Fruit fly (Drosophila melanogaster) whole organism, prepupa: Measurements from ENCODE around the gene DppIII.

Experiments used
- Blimp-1 ChIP-seq: fragments of 200-800 bp; sonication (Bioruptor generic); optimal IDR thresholded peaks from 3 replicates; lab custom pipeline; 2017; ENCODE audit warnings: missing biosample characterization, missing genetic modification characterization, mild to moderate bottlenecking, moderate library complexity, missing genetic modification reagents
- CG10669 ChIP-seq: fragments of 200-800 bp; sonication (Bioruptor generic); optimal IDR thresholded peaks from 3 replicates; lab custom pipeline; 2018; ENCODE audit warnings: missing biosample characterization, mild to moderate bottlenecking, missing genetic modification characterization, moderate library complexity
- CG11294 ChIP-seq: fragments of 200-800 bp; sonication (Bioruptor generic); IDR thresholded peaks from 2 replicates; pipeline ENCODE4 v1.3.6; 2022; ENCODE audit warnings: missing biosample characterization, missing genetic modification characterization
- CG11762 ChIP-seq: fragments of 200-800 bp; sonication (Bioruptor generic); optimal IDR thresholded peaks from 3 replicates; lab custom pipeline; 2016; ENCODE audit warnings: missing biosample characterization, missing genetic modification characterization; ENCODE audit not compliant: insufficient read depth
- CG15336 ChIP-seq: fragments of 200-800 bp; sonication (Bioruptor generic); IDR thresholded peaks from 2 replicates; pipeline ENCODE4 v1.3.6; 2022; ENCODE audit warnings: missing biosample characterization, missing genetic modification characterization
- CG16779 ChIP-seq: fragments of 200-800 bp; sonication (Bioruptor generic); optimal IDR thresholded peaks from 3 replicates; lab custom pipeline; 2017; ENCODE audit warnings: missing biosample characterization, mild to moderate bottlenecking, missing genetic modification characterization
- CG3032 ChIP-seq: fragments of 200-800 bp; optimal IDR thresholded peaks from 2 replicates; lab custom pipeline; 2019; ENCODE audit warnings: missing biosample characterization, mild to moderate bottlenecking, missing genetic modification characterization, moderate library complexity
- CG31627 ChIP-seq: fragments of 200-800 bp; sonication (Bioruptor generic); optimal IDR thresholded peaks from 3 replicates; lab custom pipeline; 2016; ENCODE audit warnings: missing biosample characterization, missing genetic modification characterization
- CG3919 ChIP-seq: fragments of 200-800 bp; sonication (Bioruptor generic); optimal IDR thresholded peaks from 3 replicates; lab custom pipeline; 2016; ENCODE audit warnings: missing biosample characterization, missing genetic modification characterization
- CG6276 ChIP-seq: fragments of 200-800 bp; sonication (Bioruptor generic); optimal IDR thresholded peaks from 2 replicates; lab custom pipeline; 2017; ENCODE audit warnings: missing biosample characterization, mild to moderate bottlenecking, missing genetic modification characterization
- CG8119 ChIP-seq: fragments of 200-800 bp; sonication (Bioruptor generic); IDR thresholded peaks from 3 replicates; pipeline ENCODE4 v1.3.6; 2022; ENCODE audit warnings: missing biosample characterization, missing genetic modification characterization
- CG9139 ChIP-seq: fragments of 200-800 bp; sonication (Bioruptor generic); optimal IDR thresholded peaks from 3 replicates; lab custom pipeline; 2017; ENCODE audit warnings: missing biosample characterization, mild to moderate bottlenecking, missing genetic modification characterization
- Eip78C ChIP-seq: fragments of 200-800 bp; sonication (Bioruptor generic); peaks from one replicate; lab custom pipeline; 2016; ENCODE audit warnings: missing biosample characterization, missing genetic modification characterization
- Ets21C ChIP-seq: fragments of 200-800 bp; sonication (Bioruptor generic); optimal IDR thresholded peaks from 3 replicates; lab custom pipeline; 2016; ENCODE audit warnings: missing biosample characterization, missing genetic modification characterization
- Hr39 ChIP-seq: fragments of 200-800 bp; sonication (Bioruptor generic); optimal IDR thresholded peaks from 2 replicates; lab custom pipeline; 2016; ENCODE audit warnings: missing biosample characterization, missing genetic modification characterization
- OdsH ChIP-seq: fragments of 200-800 bp; sonication (Bioruptor generic); optimal IDR thresholded peaks from 3 replicates; lab custom pipeline; 2016; ENCODE audit warnings: missing biosample characterization, missing genetic modification characterization
- Sox102F ChIP-seq: fragments of 200-800 bp; sonication (Bioruptor generic); optimal IDR thresholded peaks from 2 replicates; lab custom pipeline; 2016; ENCODE audit warnings: missing biosample characterization, mild to moderate bottlenecking, missing genetic modification characterization
- Sox14 ChIP-seq: fragments of 200-800 bp; sonication (Bioruptor generic); optimal IDR thresholded peaks from 3 replicates; lab custom pipeline; 2016; ENCODE audit warnings: missing biosample characterization, missing genetic modification characterization
- achi ChIP-seq: fragments of 200-800 bp; sonication (Bioruptor generic); optimal IDR thresholded peaks from 3 replicates; lab custom pipeline; 2016; ENCODE audit warnings: missing biosample characterization, missing genetic modification characterization
- acj6 ChIP-seq: fragments of 200-800 bp; sonication (Bioruptor generic); optimal IDR thresholded peaks from 3 replicates; lab custom pipeline; 2016; ENCODE audit warnings: missing biosample characterization, missing genetic modification characterization
- cyc ChIP-seq: fragments of 200-800 bp; sonication (Bioruptor generic); optimal IDR thresholded peaks from 3 replicates; lab custom pipeline; 2016; ENCODE audit warnings: missing biosample characterization, missing genetic modification characterization
- dac ChIP-seq: fragments of 200-800 bp; sonication (Bioruptor generic); optimal IDR thresholded peaks from 2 replicates; lab custom pipeline; 2017; ENCODE audit warnings: missing biosample characterization, mild to moderate bottlenecking, missing genetic modification characterization
- dsx ChIP-seq: fragments of 200-800 bp; optimal IDR thresholded peaks from 3 replicates; lab custom pipeline; 2019; ENCODE audit warnings: missing biosample characterization, mild to moderate bottlenecking, missing genetic modification characterization, moderate library complexity; ENCODE audit not compliant: poor library complexity, severe bottlenecking
- eg ChIP-seq: fragments of 200-800 bp; sonication (Bioruptor generic); IDR thresholded peaks from 3 replicates; pipeline ENCODE4 v1.3.6; 2022; ENCODE audit warnings: missing biosample characterization, missing genetic modification characterization
- esn ChIP-seq: fragments of 200-800 bp; sonication (Bioruptor generic); optimal IDR thresholded peaks from 2 replicates; lab custom pipeline; 2016; ENCODE audit warnings: missing biosample characterization, mild to moderate bottlenecking, missing genetic modification characterization, moderate library complexity
- fkh ChIP-seq: fragments of 200-800 bp; sonication (Bioruptor generic); optimal IDR thresholded peaks from 3 replicates; lab custom pipeline; 2017; ENCODE audit warnings: missing biosample characterization, mild to moderate bottlenecking, missing genetic modification characterization, moderate library complexity
- spab ChIP-seq: fragments of 200-800 bp; sonication (Bioruptor generic); optimal IDR thresholded peaks from 2 replicates; lab custom pipeline; 2017; ENCODE audit warnings: missing biosample characterization, mild to moderate bottlenecking, missing genetic modification characterization, missing genetic modification reagents
- ss ChIP-seq, 2 experiments: fragments of 200-800 bp; sonication (Bioruptor generic); optimal IDR thresholded peaks; 2 replicates in 1 of 2; 3 replicates in 1 of 2; lab custom pipeline; 2017 to 2018; ENCODE audit warnings: mild to moderate bottlenecking in 2 of 2, missing biosample characterization in 2 of 2, missing genetic modification characterization in 2 of 2, moderate library complexity in 1 of 2
- topi ChIP-seq: fragments of 200-800 bp; sonication (Bioruptor generic); optimal IDR thresholded peaks from 3 replicates; lab custom pipeline; 2016; ENCODE audit warnings: missing biosample characterization, missing genetic modification characterization
- vri ChIP-seq: fragments of 200-800 bp; sonication (Bioruptor generic); optimal IDR thresholded peaks from 3 replicates; lab custom pipeline; 2016; ENCODE audit warnings: missing biosample characterization, mild to moderate bottlenecking, missing genetic modification characterization

The DppIII gene

DNA sequence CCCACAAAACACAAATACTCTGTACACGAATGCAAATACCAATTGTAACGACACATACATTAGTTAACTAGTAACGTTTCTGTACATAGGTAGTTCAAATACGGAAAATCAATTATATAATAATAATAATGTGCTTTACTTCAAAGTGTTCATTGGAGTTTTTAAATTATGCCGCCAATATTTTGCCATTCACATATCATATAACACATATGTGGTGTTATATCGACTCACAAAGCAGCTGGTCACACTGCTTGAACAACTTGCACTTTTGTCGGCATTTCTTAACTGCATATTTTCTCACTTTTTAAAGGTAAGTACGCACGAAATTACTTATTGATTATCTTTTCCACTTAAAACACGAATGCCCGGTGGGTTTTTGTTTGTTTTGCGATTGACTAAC lies at the start of gene DppIII:
TSS of gene DppIII (plus strand) at position 227 of the 400 bp plus-strand sequence.
- TF ChIP-seq dac (GFP tag; lab: Kevin White, UChicago) (no peak), Blimp-1 (peak; percentile 82)

DNA sequence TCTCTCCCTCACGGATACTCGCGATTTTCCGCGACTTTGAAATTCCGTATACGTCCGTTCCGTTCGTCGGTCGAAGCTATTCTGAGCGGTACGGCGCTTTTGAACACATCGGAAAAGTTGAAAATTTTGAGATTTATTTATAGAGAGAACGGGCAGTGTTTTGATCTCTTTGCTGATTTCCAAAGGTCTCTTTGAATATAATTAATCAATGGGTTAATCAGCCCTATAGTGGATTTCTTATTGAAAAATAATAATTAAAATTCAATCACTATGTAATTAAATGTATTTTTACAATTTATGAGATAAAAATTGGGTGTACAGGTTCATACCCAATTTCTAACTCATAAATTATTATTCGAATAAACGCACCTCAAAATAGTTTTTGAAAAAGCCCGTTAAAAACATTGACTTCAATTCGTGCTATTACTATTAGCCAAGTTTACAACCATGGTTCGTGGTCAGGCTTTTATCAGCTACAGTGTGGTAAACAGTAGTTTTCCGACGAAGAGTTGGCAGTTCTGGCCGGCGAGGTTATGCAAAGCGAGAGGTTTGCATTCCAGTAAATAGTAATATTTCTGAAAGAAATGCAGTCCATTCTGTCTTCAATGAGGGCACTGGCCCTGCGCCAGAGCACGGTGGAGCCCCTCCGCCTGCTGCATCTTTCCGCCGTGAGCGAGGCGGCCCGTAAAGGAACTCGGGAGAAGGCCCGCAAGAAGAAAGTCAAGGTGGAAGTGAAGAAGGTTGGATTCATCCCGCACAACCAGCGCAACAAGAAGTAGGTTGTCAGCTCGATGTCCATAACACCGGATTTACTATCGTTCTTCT lies 43.1 kb upstream of the DppIII start, which contains the start of the genes CG9626 and mRpL1:
TSS of gene CG9626 (minus strand) at position 51 of the 825 bp plus-strand sequence.
TSS of gene mRpL1 (plus strand) at position 513 of the 825 bp plus-strand sequence.
- no peak for TF ChIP-seq Eip78C (GFP tag; lab: Kevin White, UChicago)
- no peak for TF ChIP-seq Hr39 (GFP tag; lab: Kevin White, UChicago)
- no peak for TF ChIP-seq acj6 (GFP tag; lab: Kevin White, UChicago)
- TF ChIP-seq CG3919 (GFP tag; lab: Kevin White, UChicago), result no peak
- TF ChIP-seq CG8119, result no peak
- no peak for TF ChIP-seq Sox102F (GFP tag; lab: Kevin White, UChicago)
- no peak for TF ChIP-seq CG11762 (GFP tag; lab: Kevin White, UChicago)
- TF ChIP-seq eg (GFP tag; lab: Robert Waterston, UW), result no peak
- no peak for TF ChIP-seq ss (GFP tag; optimal IDR thresholded peaks at IDR 0.05; lab: Kevin White, UChicago)
- TF ChIP-seq vri (GFP tag; lab: Kevin White, UChicago), result no peak
- TF ChIP-seq CG15336 (GFP tag; lab: Robert Waterston, UW), result no peak

DNA sequence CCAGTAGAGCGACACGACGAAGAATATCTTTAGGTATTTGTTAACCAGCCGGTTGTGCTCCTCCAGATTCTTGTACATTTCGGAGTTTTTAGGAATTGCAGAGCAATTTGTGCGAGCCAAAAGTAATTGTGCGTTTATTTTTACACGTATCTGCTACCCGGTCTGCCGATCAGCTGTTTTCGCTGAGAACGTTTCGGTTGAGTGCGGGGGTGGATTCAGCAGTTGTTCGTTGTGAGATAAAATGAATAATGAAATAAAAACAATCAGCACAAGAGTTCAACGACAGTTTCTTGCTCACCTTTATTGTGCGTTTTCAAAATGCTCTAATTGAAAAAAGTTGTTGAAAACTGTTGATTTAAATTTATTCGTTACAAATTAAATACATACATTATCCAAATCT lies 40.4 kb upstream of the DppIII start, which contains the start of gene nac:
TSS of gene nac (minus strand) at position 176 of the 400 bp plus-strand sequence.
- TF ChIP-seq esn (GFP tag; lab: Kevin White, UChicago) (peak; percentile 9), Ets21C (GFP tag; lab: Kevin White, UChicago) (no peak), CG3032 (tag; lab: Kevin White, UChicago) (peak; percentile 17), CG15336 (GFP tag; lab: Robert Waterston, UW) (0 out of 2 replicates have a peak, but pooled peaks have one; percentile 12)
- TF ChIP-seq, all 60 proteins: peak for 3

DNA sequence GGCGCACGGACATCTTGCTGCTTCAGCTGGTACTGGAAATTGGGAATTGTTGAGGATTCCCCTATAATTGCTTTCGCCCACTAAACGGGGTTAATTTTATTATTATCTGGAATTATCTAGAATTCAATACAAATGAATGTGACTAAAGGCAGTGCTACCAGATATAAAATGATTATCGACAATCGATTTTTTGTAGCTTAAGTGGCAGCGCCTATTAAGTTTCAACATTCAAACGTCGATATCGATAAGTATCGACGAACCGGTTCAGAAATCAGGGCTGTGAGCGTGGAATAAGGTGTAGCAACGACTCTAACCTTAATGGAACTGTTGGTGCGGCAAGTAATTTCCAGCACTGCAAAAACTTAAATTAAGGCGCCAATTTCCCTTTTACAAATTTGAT lies 39.1 kb upstream of the DppIII start, which contains the start of gene Sgt1:
TSS of gene Sgt1 (minus strand) at position 165 of the 400 bp plus-strand sequence.
- TF ChIP-seq achi (GFP tag; lab: Kevin White, UChicago) (no peak), CG11762 (GFP tag; lab: Kevin White, UChicago) (no peak), Sox14 (GFP tag; lab: Kevin White, UChicago) (no peak), cyc (GFP tag; lab: Kevin White, UChicago) (peak; percentile 31), CG3032 (tag; lab: Kevin White, UChicago) (peak; percentile 17), dsx (GFP tag; lab: Kevin White, UChicago) (no peak), topi (peak; percentile 21)
- TF ChIP-seq, all 60 proteins: peak for 3

DNA sequence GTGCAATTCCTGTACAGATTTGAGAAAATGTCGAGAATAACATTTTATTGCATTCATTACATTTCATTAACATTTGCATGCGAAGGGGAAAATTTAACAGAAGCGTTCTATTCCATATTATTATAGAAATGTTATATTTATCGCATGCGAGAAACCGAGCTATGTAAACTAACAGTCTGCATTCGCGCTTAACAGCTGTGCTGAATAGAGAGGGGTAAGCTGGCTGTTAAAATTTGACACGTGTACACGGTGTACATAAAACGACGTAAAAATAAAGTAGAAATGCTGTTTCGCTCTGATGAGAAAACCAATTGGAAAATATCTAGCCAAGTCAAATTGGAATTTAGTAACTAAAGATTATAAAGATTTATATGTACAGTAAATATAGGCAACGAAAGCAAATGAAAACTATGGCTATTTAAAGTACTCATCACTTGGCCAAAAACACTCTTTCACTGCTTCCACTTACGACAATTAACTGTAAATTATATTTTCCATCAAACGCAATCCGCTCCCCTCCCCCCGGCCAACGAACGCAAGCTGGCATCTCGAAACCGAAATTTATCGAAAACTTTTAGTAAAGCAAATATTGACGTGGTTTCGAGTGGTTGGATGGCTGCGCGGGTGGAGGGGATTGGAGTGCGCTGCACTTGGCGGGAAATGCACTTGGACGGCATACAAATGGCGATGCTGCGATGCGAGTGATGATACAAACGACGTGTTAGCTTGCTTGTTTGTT lies 37.8 kb upstream of the DppIII start:
- TF ChIP-seq fkh (peak; percentile 59), CG10669 (no peak), Eip78C (GFP tag; lab: Kevin White, UChicago) (peak; percentile 49)

DNA sequence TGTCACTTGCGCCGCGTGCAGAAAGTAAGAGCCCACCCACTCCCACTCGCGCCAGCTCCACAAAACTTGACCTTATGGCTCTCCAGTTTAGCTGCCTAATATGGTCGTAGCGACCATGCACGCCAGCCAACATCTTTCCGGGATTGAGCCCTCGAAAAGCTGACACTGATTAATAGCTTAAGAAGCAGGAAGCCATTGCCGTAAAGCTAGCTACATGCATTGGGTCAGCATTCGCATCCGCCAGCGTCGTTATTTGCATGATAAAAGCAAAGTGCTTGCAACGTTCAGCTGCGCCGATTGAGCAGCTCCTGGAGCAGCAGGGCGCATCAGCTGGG lies 37.3 kb upstream of the DppIII start:
- TF ChIP-seq CG9139 (no peak), OdsH (GFP tag; lab: Kevin White, UChicago) (no peak), CG11294 (GFP tag; lab: Robert Waterston, UW) (no peak), CG3032 (tag; lab: Kevin White, UChicago) (no peak), cyc (GFP tag; lab: Kevin White, UChicago) (no peak), CG16779 (tag; lab: Kevin White, UChicago) (no peak), spab (no peak), CG10669 (no peak), ss (GFP tag; optimal IDR thresholded peaks at IDR 0.05; lab: Kevin White, UChicago) (no peak), CG31627 (GFP tag; lab: Kevin White, UChicago) (no peak), CG6276 (no peak)
